Fruit fly (Drosophila melanogaster) whole organism, embryonic: Measurements from ENCODE around the gene nuf.

Experiments
- Ada2b ChIP-seq: fragments of 200-800 bp; sonication (Bioruptor generic); IDR thresholded peaks from 2 replicates; pipeline ENCODE4 v1.3.6; 2022; ENCODE audit warnings: missing biosample characterization, missing genetic modification characterization
- CG10209 ChIP-seq: fragments of 200-800 bp; sonication (Bioruptor generic); optimal IDR thresholded peaks from 3 replicates; lab custom pipeline; 2017; ENCODE audit warnings: missing biosample characterization, mild to moderate bottlenecking, missing genetic modification characterization, missing genetic modification reagents
- CG10543 ChIP-seq: fragments of 200-800 bp; sonication (Bioruptor generic); optimal IDR thresholded peaks from 3 replicates; lab custom pipeline; 2017; ENCODE audit warnings: missing biosample characterization, mild to moderate bottlenecking, missing genetic modification characterization, moderate library complexity
- CG11695 ChIP-seq: fragments of 200-800 bp; sonication (Bioruptor generic); IDR thresholded peaks from 3 replicates; pipeline ENCODE4 v1.3.6; 2022; ENCODE audit warnings: missing biosample characterization, missing genetic modification characterization
- CG12299 ChIP-seq: fragments of 200-800 bp; sonication (Bioruptor generic); optimal IDR thresholded peaks from 2 replicates; lab custom pipeline; 2018; ENCODE audit warnings: missing biosample characterization, mild to moderate bottlenecking, missing genetic modification characterization
- CG15479 ChIP-seq: fragments of 200-800 bp; sonication (Bioruptor generic); optimal IDR thresholded peaks from 3 replicates; lab custom pipeline; 2019; ENCODE audit warnings: missing biosample characterization, mild to moderate bottlenecking, missing genetic modification characterization, moderate library complexity
- CG15601 ChIP-seq: fragments of 200-800 bp; sonication (Bioruptor generic); optimal IDR thresholded peaks from 3 replicates; lab custom pipeline; 2019; ENCODE audit warnings: missing biosample characterization, mild to moderate bottlenecking, missing genetic modification characterization, moderate library complexity
- CG17359 ChIP-seq: fragments of 200-800 bp; sonication (Bioruptor generic); optimal IDR thresholded peaks from 3 replicates; lab custom pipeline; 2018; ENCODE audit warnings: missing biosample characterization, mild to moderate bottlenecking, missing genetic modification characterization, moderate library complexity
- CG17802 ChIP-seq: fragments of 200-800 bp; sonication (Bioruptor generic); optimal IDR thresholded peaks from 2 replicates; lab custom pipeline; 2018; ENCODE audit warnings: missing biosample characterization, mild to moderate bottlenecking, missing genetic modification characterization, moderate library complexity
- CG2712 ChIP-seq: fragments of 200-800 bp; optimal IDR thresholded peaks from 3 replicates; lab custom pipeline; 2019; ENCODE audit warnings: missing biosample characterization, mild to moderate bottlenecking, missing genetic modification characterization, moderate library complexity
- CG31365 ChIP-seq: fragments of 200-800 bp; sonication (Bioruptor generic); optimal IDR thresholded peaks from 2 replicates; lab custom pipeline; 2018; ENCODE audit warnings: missing biosample characterization, mild to moderate bottlenecking, missing genetic modification characterization
- CG3163 ChIP-seq: fragments of 200-800 bp; sonication (Bioruptor generic); optimal IDR thresholded peaks from 3 replicates; lab custom pipeline; 2016; ENCODE audit warnings: missing biosample characterization, missing genetic modification characterization
- CG4328 ChIP-seq: fragments of 200-800 bp; sonication (Bioruptor generic); optimal IDR thresholded peaks from 3 replicates; lab custom pipeline; 2017; ENCODE audit warnings: missing biosample characterization, missing genetic modification reagents, missing genetic modification characterization
- CG4360 ChIP-seq: fragments of 200-800 bp; sonication (Bioruptor generic); IDR thresholded peaks from 2 replicates; pipeline ENCODE4 v1.3.6; 2022; ENCODE audit warnings: missing biosample characterization, missing genetic modification characterization
- CG6813 ChIP-seq: fragments of 200-800 bp; sonication (Bioruptor generic); optimal IDR thresholded peaks from 2 replicates; lab custom pipeline; 2017; ENCODE audit warnings: missing biosample characterization, missing genetic modification characterization, mild to moderate bottlenecking, moderate library complexity, missing genetic modification reagents
- CG7357 ChIP-seq: fragments of 200-800 bp; sonication (Bioruptor generic); IDR thresholded peaks from 3 replicates; pipeline ENCODE4 v1.3.6; 2022; ENCODE audit warnings: missing biosample characterization, missing genetic modification characterization
- CG8290 ChIP-seq, 3 experiments: fragments of 200-800 bp; sonication (Bioruptor generic); optimal IDR thresholded peaks; 2 replicates each; lab custom pipeline; 2016 to 2019; ENCODE audit warnings: missing biosample characterization in 3 of 3, missing genetic modification characterization in 3 of 3, mild to moderate bottlenecking in 2 of 3, moderate library complexity in 1 of 3
- CG9797 ChIP-seq: fragments of 200-800 bp; sonication (Bioruptor generic); optimal IDR thresholded peaks from 3 replicates; lab custom pipeline; 2018; ENCODE audit warnings: missing biosample characterization, mild to moderate bottlenecking, missing genetic modification characterization
- CHES-1-like ChIP-seq: fragments of 200-800 bp; sonication (Bioruptor generic); optimal IDR thresholded peaks from 2 replicates; lab custom pipeline; 2016; ENCODE audit warnings: missing biosample characterization, missing genetic modification characterization
- Camta ChIP-seq: fragments of 200-800 bp; sonication (Bioruptor generic); optimal IDR thresholded peaks from 2 replicates; lab custom pipeline; 2016; ENCODE audit warnings: missing biosample characterization, missing genetic modification characterization
- CoRest ChIP-seq: fragments of 200-800 bp; sonication (Bioruptor generic); optimal IDR thresholded peaks from 3 replicates; lab custom pipeline; 2018; ENCODE audit warnings: missing biosample characterization, mild to moderate bottlenecking, missing genetic modification characterization, moderate library complexity
- CrebB ChIP-seq: fragments of 200-800 bp; sonication (Bioruptor generic); optimal IDR thresholded peaks from 3 replicates; lab custom pipeline; 2018; ENCODE audit warnings: missing biosample characterization, mild to moderate bottlenecking, missing genetic modification characterization
- D ChIP-seq, 2 experiments: fragments of 200-800 bp in 1 of 2; fragments of >200 bp in 1 of 2; sonication (Bioruptor generic) in 1 of 2; optimal IDR thresholded peaks; 2 replicates in 1 of 2; 3 replicates in 1 of 2; lab custom pipeline; 2017; ENCODE audit warnings: mild to moderate bottlenecking in 1 of 2, missing biosample characterization in 1 of 2, missing genetic modification characterization in 1 of 2, missing genetic modification reagents in 1 of 2
- Dad ChIP-seq: fragments of 200-800 bp; sonication (Bioruptor generic); optimal IDR thresholded peaks from 3 replicates; lab custom pipeline; 2016; ENCODE audit warnings: missing biosample characterization, missing genetic modification characterization
- HLH4C ChIP-seq: fragments of 200-800 bp; sonication (Bioruptor generic); IDR thresholded peaks from 3 replicates; pipeline ENCODE4 v1.3.6; 2022; ENCODE audit warnings: missing biosample characterization, missing genetic modification characterization; ENCODE audit not compliant: partially characterized antibody
- Hr51 ChIP-seq, 2 experiments: fragments of 200-800 bp; sonication (Bioruptor generic); optimal IDR thresholded peaks; 2 replicates in 1 of 2; 3 replicates in 1 of 2; lab custom pipeline; 2016 to 2018; ENCODE audit warnings: missing biosample characterization in 2 of 2, missing genetic modification characterization in 2 of 2, mild to moderate bottlenecking in 1 of 2, moderate library complexity in 1 of 2
- Lim3 ChIP-seq: fragments of 200-800 bp; sonication (Bioruptor generic); IDR thresholded peaks from 2 replicates; pipeline ENCODE4 v1.3.6; 2022; ENCODE audit warnings: missing biosample characterization, missing genetic modification characterization
- Nf-YB ChIP-seq: fragments of 200-800 bp; sonication (Bioruptor generic); optimal IDR thresholded peaks from 3 replicates; lab custom pipeline; 2019; ENCODE audit warnings: missing biosample characterization, mild to moderate bottlenecking, missing genetic modification characterization, moderate library complexity
- Nf-YC ChIP-seq: fragments of 200-800 bp; optimal IDR thresholded peaks from 3 replicates; lab custom pipeline; 2019; ENCODE audit warnings: missing biosample characterization, mild to moderate bottlenecking, missing genetic modification characterization, moderate library complexity
- Sox102F ChIP-seq: fragments of 200-800 bp; sonication (Bioruptor generic); optimal IDR thresholded peaks from 2 replicates; lab custom pipeline; 2018; ENCODE audit warnings: missing biosample characterization, mild to moderate bottlenecking, missing genetic modification characterization, moderate library complexity
- Taf1 ChIP-seq: fragments of 200-800 bp; sonication (Bioruptor generic); IDR thresholded peaks from 2 replicates; pipeline ENCODE4 v1.3.6; 2022; ENCODE audit warnings: missing biosample characterization, missing genetic modification characterization
- ash1 ChIP-seq: fragments of 200-800 bp; sonication (Bioruptor generic); optimal IDR thresholded peaks from 2 replicates; lab custom pipeline; 2018; ENCODE audit warnings: missing biosample characterization, mild to moderate bottlenecking, missing genetic modification characterization
- dmrt11E ChIP-seq: fragments of 200-800 bp; sonication (Bioruptor generic); optimal IDR thresholded peaks from 3 replicates; lab custom pipeline; 2018; ENCODE audit warnings: missing biosample characterization, mild to moderate bottlenecking, missing genetic modification characterization, moderate library complexity
- grn ChIP-seq: fragments of 200-800 bp; sonication (Bioruptor generic); optimal IDR thresholded peaks from 3 replicates; lab custom pipeline; 2017; ENCODE audit warnings: missing biosample characterization, missing genetic modification characterization
- h ChIP-seq: fragments of >200 bp; optimal IDR thresholded peaks from 2 replicates; lab custom pipeline; 2017
- hth ChIP-seq: fragments of >200 bp; optimal IDR thresholded peaks from 2 replicates; lab custom pipeline; 2017; ENCODE audit warnings: inconsistent platforms
- mld ChIP-seq: fragments of 200-800 bp; sonication (Bioruptor generic); IDR thresholded peaks from 3 replicates; pipeline ENCODE4 v1.3.6; 2022; ENCODE audit warnings: missing biosample characterization, missing genetic modification characterization; ENCODE audit not compliant: partially characterized antibody
- nmo ChIP-seq: fragments of 200-800 bp; sonication (Bioruptor generic); optimal IDR thresholded peaks from 2 replicates; lab custom pipeline; 2018; ENCODE audit warnings: missing biosample characterization, mild to moderate bottlenecking, missing genetic modification characterization, moderate library complexity
- psq ChIP-seq: fragments of 200-800 bp; sonication (Bioruptor generic); optimal IDR thresholded peaks from 2 replicates; lab custom pipeline; 2017; ENCODE audit warnings: missing biosample characterization, missing genetic modification characterization
- sc ChIP-seq, 3 experiments: fragments of >200 bp in 2 of 3; fragments of 200-800 bp in 1 of 3; sonication (Bioruptor generic) in 1 of 3; optimal IDR thresholded peaks; 2 replicates in 2 of 3; 3 replicates in 1 of 3; lab custom pipeline; 2017; ENCODE audit warnings: mild to moderate bottlenecking in 1 of 3, missing biosample characterization in 1 of 3, missing genetic modification characterization in 1 of 3, missing genetic modification reagents in 1 of 3
- sd ChIP-seq: fragments of 200-800 bp; sonication (Bioruptor generic); optimal IDR thresholded peaks from 3 replicates; lab custom pipeline; 2018; ENCODE audit warnings: missing biosample characterization, mild to moderate bottlenecking, missing genetic modification characterization, moderate library complexity
- sima ChIP-seq: fragments of 200-800 bp; sonication (Bioruptor generic); optimal IDR thresholded peaks from 2 replicates; lab custom pipeline; 2016; ENCODE audit warnings: missing biosample characterization, missing genetic modification characterization
- tll ChIP-seq, 2 experiments: fragments of 200-800 bp in 1 of 2; fragments of >200 bp in 1 of 2; sonication (Bioruptor generic) in 1 of 2; optimal IDR thresholded peaks; 2 replicates each; lab custom pipeline; 2017 to 2019; ENCODE audit warnings: missing biosample characterization in 2 of 2, missing genetic modification characterization in 2 of 2, mild to moderate bottlenecking in 1 of 2, moderate library complexity in 1 of 2
- tna ChIP-seq: fragments of 200-800 bp; sonication (Bioruptor generic); IDR thresholded peaks from 2 replicates; pipeline ENCODE4 v1.3.6; 2022; ENCODE audit warnings: missing biosample characterization, missing genetic modification characterization; ENCODE audit not compliant: partially characterized antibody
- ttk ChIP-seq: fragments of 200-800 bp; sonication (Bioruptor generic); IDR thresholded peaks from 2 replicates; pipeline ENCODE4 v2.1.2; 2022; ENCODE audit warnings: missing biosample characterization, missing genetic modification characterization
- wor ChIP-seq: fragments of 200-800 bp; sonication (Bioruptor generic); IDR thresholded peaks from 2 replicates; pipeline ENCODE4 v1.3.6; 2022; ENCODE audit warnings: missing biosample characterization, missing genetic modification characterization
- zen ChIP-seq: fragments of 200-800 bp; sonication (Bioruptor generic); optimal IDR thresholded peaks from 3 replicates; lab custom pipeline; 2018; ENCODE audit warnings: missing biosample characterization, mild to moderate bottlenecking, missing genetic modification characterization, moderate library complexity

nuf gene

DNA sequence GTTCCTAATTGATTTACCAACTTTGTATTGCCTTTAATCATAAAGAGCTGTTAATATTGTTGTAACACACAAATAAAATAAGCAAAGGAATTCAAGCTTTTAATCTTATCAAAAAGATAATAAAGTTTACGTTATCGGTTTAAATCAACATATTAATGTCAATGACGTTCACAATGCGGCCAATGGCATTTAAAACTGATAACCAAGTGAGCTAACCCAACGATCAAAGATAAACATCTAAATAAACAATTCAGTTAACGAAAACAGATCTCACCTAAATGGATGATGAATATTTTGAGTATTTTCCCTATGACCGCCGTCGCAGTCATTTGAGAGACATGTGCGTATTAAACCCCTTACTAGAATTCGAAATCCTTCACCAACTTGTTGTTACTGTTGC is 16.7 kb downstream of the nuf start (continued):
- TF ChIP-seq sc (optimal IDR thresholded peaks at IDR 0.05; lab: Kevin White, UChicago): no peak
- TF ChIP-seq sc (GFP tag; optimal IDR thresholded peaks at IDR 0.05; lab: Kevin White, UChicago): no peak
- peak; percentile 67 for TF ChIP-seq sd (tag; lab: Kevin White, UChicago)
- no peak for TF ChIP-seq CG12299 (tag; lab: Kevin White, UChicago)
- TF ChIP-seq CG17359: no peak
- TF ChIP-seq CG11695: no peak
- TF ChIP-seq ttk (GFP tag; lab: Robert Waterston, UW): no peak
- TF ChIP-seq Nf-YC (tag; lab: Kevin White, UChicago): peak; percentile 42
- TF ChIP-seq HLH4C (GFP tag; lab: Robert Waterston, UW): no peak
- TF ChIP-seq CoRest (tag; lab: Kevin White, UChicago): no peak
- no peak for TF ChIP-seq wor (GFP tag; lab: Robert Waterston, UW)
- no peak for TF ChIP-seq sima (GFP tag; lab: Kevin White, UChicago)
- no peak for TF ChIP-seq CG15601 (tag; lab: Kevin White, UChicago)
- peak; percentile 80 for TF ChIP-seq grn (GFP tag; lab: Kevin White, UChicago)
- no peak for TF ChIP-seq tna (GFP tag; lab: Robert Waterston, UW)
- no peak for TF ChIP-seq ash1 (GFP tag; lab: Kevin White, UChicago)
- no peak for TF ChIP-seq hth (lab: Kevin White, UChicago)
- TF ChIP-seq CG17802 (tag; lab: Kevin White, UChicago): no peak

DNA sequence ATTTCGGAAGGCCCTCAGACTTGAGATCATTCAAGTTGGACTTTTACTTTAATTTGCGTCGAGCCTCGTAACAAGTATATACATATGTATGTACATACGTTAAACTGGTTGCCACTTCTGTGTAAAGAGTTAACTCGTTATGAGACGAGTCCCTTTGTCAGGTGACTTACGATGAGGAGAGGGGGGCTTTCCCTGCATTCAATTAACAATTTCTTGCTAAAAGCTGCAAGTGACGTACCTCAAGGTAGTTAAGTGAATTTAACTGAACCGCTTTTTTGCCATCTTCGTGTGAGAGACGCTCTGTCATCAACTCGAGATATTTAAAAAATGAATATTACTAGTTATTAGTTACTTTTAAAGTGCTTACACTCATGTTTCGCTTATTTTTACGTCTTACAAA is 18.3 kb downstream of the nuf start:
- TF ChIP-seq Hr51 (GFP tag; optimal IDR thresholded peaks at IDR 0.05; lab: Kevin White, UChicago): no peak
- TF ChIP-seq dmrt11E (tag; lab: Kevin White, UChicago): no peak
- no peak for TF ChIP-seq CG4328 (GFP tag; lab: Kevin White, UChicago)
- TF ChIP-seq CrebB (tag; lab: Kevin White, UChicago): no peak
- no peak for TF ChIP-seq nmo (GFP tag; lab: Kevin White, UChicago)
- no peak for TF ChIP-seq CG2712 (tag; lab: Kevin White, UChicago)
- TF ChIP-seq Lim3: no peak
- TF ChIP-seq Sox102F (GFP tag; lab: Kevin White, UChicago): no peak
- no peak for TF ChIP-seq CG8290 (GFP tag; optimal IDR thresholded peaks at IDR 0.05; lab: Kevin White, UChicago)
- no peak for TF ChIP-seq CG8290 (tag; optimal IDR thresholded peaks at IDR 0.05; lab: Kevin White, UChicago)
- no peak for TF ChIP-seq CG10543 (GFP tag; lab: Kevin White, UChicago)
- TF ChIP-seq Taf1 (GFP tag; lab: Robert Waterston, UW): no peak
- TF ChIP-seq CG9797 (GFP tag; lab: Kevin White, UChicago): no peak
- TF ChIP-seq mld (GFP tag; lab: Robert Waterston, UW): no peak
- no peak for TF ChIP-seq CG31365
- TF ChIP-seq Dad (GFP tag; lab: Kevin White, UChicago): no peak
- no peak for TF ChIP-seq CG6813 (GFP tag; lab: Kevin White, UChicago)
- TF ChIP-seq h: no peak

DNA sequence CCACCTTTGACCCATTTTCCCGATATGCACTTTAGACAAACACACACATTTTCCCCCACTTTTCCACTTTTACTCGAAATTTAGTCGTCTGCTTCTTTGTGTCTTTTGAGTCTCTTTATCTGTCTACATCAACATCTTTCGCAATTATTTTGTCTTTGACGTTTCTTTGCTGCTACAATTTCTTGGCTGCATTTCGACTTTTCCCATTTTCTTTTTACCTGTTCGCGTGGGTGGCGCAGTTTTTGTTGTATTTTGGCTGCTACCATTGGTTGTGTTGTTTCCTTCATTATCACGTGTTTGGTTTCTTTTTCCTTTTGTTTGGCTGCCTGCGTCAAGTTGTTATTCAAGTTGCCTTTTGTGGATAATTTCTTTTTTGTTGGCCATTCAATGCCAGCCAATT is 20.9 kb downstream of the nuf start:
- TF ChIP-seq CHES-1-like (GFP tag; lab: Kevin White, UChicago) (no peak), CG4328 (GFP tag; lab: Kevin White, UChicago) (no peak), Camta (GFP tag; lab: Kevin White, UChicago) (no peak), D (optimal IDR thresholded peaks at IDR 0.05; lab: Kevin White, UChicago) (peak; percentile 69), D (GFP tag; optimal IDR thresholded peaks at IDR 0.05; lab: Kevin White, UChicago) (no peak), CG4360 (GFP tag; lab: Robert Waterston, UW) (peak; percentile 41; the same call in 1 of the 2 replicates), CG15479 (GFP tag; lab: Kevin White, UChicago) (peak; percentile 49), CG10209 (GFP tag; lab: Kevin White, UChicago) (no peak), CG3163 (GFP tag; lab: Kevin White, UChicago) (no peak), sd (tag; lab: Kevin White, UChicago) (peak; percentile 19), Nf-YB (GFP tag; lab: Kevin White, UChicago) (peak; percentile 33), Ada2b (GFP tag; lab: Robert Waterston, UW) (no peak), CG7357 (GFP tag; lab: Robert Waterston, UW) (no peak), zen (tag; lab: Kevin White, UChicago) (peak; percentile 26), psq (GFP tag; lab: Kevin White, UChicago) (peak; percentile 25), tll (GFP tag; optimal IDR thresholded peaks at IDR 0.05; lab: Kevin White, UChicago) (peak in 1 of 2 experiments; percentile 70)
